Fruit fly (Drosophila melanogaster): Measurements from ENCODE around the gene Ssdp.

Gene Ssdp

dm6 chr3R:18160165-18160814 is 39.1 kb downstream of the Ssdp start (continued):
- TF ChIP-seq Jarid2 (GFP tag; optimal IDR thresholded peaks at IDR 0.05) (no peak), kni (GFP tag; optimal IDR thresholded peaks at IDR 0.05) (no peak), CG10462 (GFP tag; optimal IDR thresholded peaks at IDR 0.05) (no peak), CG4854 (GFP tag; optimal IDR thresholded peaks at IDR 0.05) (no peak), Blimp-1 (GFP tag; optimal IDR thresholded peaks at IDR 0.05) (no peak), CG2712 (tag; optimal IDR thresholded peaks at IDR 0.05) (no peak), danr (GFP tag; IDR thresholded peaks at IDR 0.05) (no peak), grn (GFP tag; optimal IDR thresholded peaks at IDR 0.05) (no peak), Trl (optimal IDR thresholded peaks at IDR 0.05) (no peak), Trl (GFP tag; optimal IDR thresholded peaks at IDR 0.05) (no peak), unpg (GFP tag; optimal IDR thresholded peaks at IDR 0.05) (no peak), fd96Cb (tag; optimal IDR thresholded peaks at IDR 0.05) (no peak), E2f1 (GFP tag; IDR thresholded peaks at IDR 0.05) (no peak), Dbx (GFP tag; IDR thresholded peaks at IDR 0.05) (no peak), CG3995 (GFP tag; optimal IDR thresholded peaks at IDR 0.05) (no peak), vvl (GFP tag; IDR thresholded peaks at IDR 0.05) (no peak), klu (GFP tag; IDR thresholded peaks at IDR 0.05) (no peak), CG4730 (GFP tag; IDR thresholded peaks at IDR 0.05) (no peak), exex (tag; optimal IDR thresholded peaks at IDR 0.05) (no peak), CG3065 (GFP tag; optimal IDR thresholded peaks at IDR 0.05) (no peak), CG17186 (GFP tag; optimal IDR thresholded peaks at IDR 0.05) (no peak), ftz-f1 (GFP tag; optimal IDR thresholded peaks at IDR 0.05) (peak; percentile 68), ab (GFP tag; optimal IDR thresholded peaks at IDR 0.05) (no peak), Ets65A (GFP tag) (peak; percentile 86), CG31224 (GFP tag; IDR thresholded peaks at IDR 0.05) (no peak), peb (GFP tag; IDR thresholded peaks at IDR 0.05) (no peak), Mes4 (GFP tag; optimal IDR thresholded peaks at IDR 0.05) (no peak), trem (tag; optimal IDR thresholded peaks at IDR 0.05) (no peak), lab (GFP tag; optimal IDR thresholded peaks at IDR 0.05) (no peak), wek (GFP tag; optimal IDR thresholded peaks at IDR 0.05) (no peak), pfk (GFP tag; optimal IDR thresholded peaks at IDR 0.05) (no peak), h (optimal IDR thresholded peaks at IDR 0.05) (no peak), cas (GFP tag; IDR thresholded peaks at IDR 0.05) (no peak), C15 (GFP tag; IDR thresholded peaks at IDR 0.05) (no peak), gsb (GFP tag; IDR thresholded peaks at IDR 0.05) (no peak), bcd (GFP tag; optimal IDR thresholded peaks at IDR 0.05) (no peak), CG2678 (tag; optimal IDR thresholded peaks at IDR 0.05) (no peak), gem (tag; optimal IDR thresholded peaks at IDR 0.05) (no peak), CG2199 (GFP tag; IDR thresholded peaks at IDR 0.05) (no peak), CG8089 (GFP tag; optimal IDR thresholded peaks at IDR 0.05) (no peak), wor (GFP tag; IDR thresholded peaks at IDR 0.05) (no peak), CG15601 (tag; optimal IDR thresholded peaks at IDR 0.05) (no peak), CG12071 (GFP tag; optimal IDR thresholded peaks at IDR 0.05) (no peak), dmrt99B (tag; optimal IDR thresholded peaks at IDR 0.05) (no peak), emc (GFP tag; optimal IDR thresholded peaks at IDR 0.05) (no peak), chif (GFP tag; optimal IDR thresholded peaks at IDR 0.05) (no peak), CG31441 (GFP tag; IDR thresholded peaks at IDR 0.05) (no peak), CG6683 (GFP tag; optimal IDR thresholded peaks at IDR 0.05) (no peak), Bgb (GFP tag; IDR thresholded peaks at IDR 0.05; ENCODE audit: partially characterized antibody) (0 out of 2 replicates have a peak, but pooled peaks have one; percentile 19), CG9797 (GFP tag; optimal IDR thresholded peaks at IDR 0.05) (no peak), dysf (GFP tag; IDR thresholded peaks at IDR 0.05) (no peak), CG32767 (GFP tag; IDR thresholded peaks at IDR 0.05) (0 out of 2 replicates have a peak, but pooled peaks have one; percentile 42)

Measured in whole organism, embryonic.